Worm (Caenorhabditis elegans): ENCODE measurements around the gene vps-26.

DNA sequence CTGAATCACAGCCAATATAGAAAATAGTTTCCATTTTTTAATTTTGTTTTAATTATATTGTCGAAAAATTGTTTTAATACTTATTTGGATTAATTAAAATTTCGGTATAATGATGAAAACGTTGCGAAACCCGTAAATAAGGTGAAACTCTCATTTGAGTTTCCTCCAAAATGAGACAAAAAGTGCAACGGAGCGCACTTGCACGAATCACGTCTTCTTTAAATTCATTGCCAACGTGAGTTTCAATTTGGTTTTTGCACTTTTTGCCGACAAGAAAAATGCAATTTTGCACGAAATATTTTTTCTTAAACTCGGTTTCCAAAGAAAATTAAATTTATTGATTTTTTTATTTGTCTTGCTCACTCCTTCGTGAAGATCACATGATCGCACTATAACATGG, 44.4 kb upstream of the vps-26 start, which contains the start of gene daf-15:
- TF ChIP-seq nhr-237 (tag; optimal IDR thresholded peaks at IDR 0.05), result no peak
- peak; percentile 50 for TF ChIP-seq skn-1 (tag; optimal IDR thresholded peaks at IDR 0.05)
